Worm (Caenorhabditis elegans) whole organism, L1 larva: ENCODE measurements around the gene C50E10.2.
A peak's percentile ranks its signal among the peaks of the same experiment; 100 is the strongest.

ENCODE experiments used
- C04F5.9 ChIP-seq: sonication (generic microtip); optimal IDR thresholded peaks from 2 replicates; lab custom pipeline; 2016; ENCODE audit warnings: missing genetic modification characterization, missing compliant biosample characterization
- C16A3.4 ChIP-seq: fragments of 150-350 bp; optimal IDR thresholded peaks from 2 replicates; lab custom pipeline; 2014; ENCODE audit warnings: missing biosample characterization, missing genetic modification characterization
- F16B12.6 ChIP-seq: fragments of 150-350 bp; optimal IDR thresholded peaks from 2 replicates; lab custom pipeline; 2014; ENCODE audit warnings: missing biosample characterization, missing genetic modification characterization
- Y116A8C.19 ChIP-seq: sonication (generic microtip); optimal IDR thresholded peaks from 2 replicates; lab custom pipeline; 2016; ENCODE audit warnings: missing compliant biosample characterization, missing genetic modification characterization, borderline replicate concordance
- aha-1 ChIP-seq: fragments of 150-350 bp; optimal IDR thresholded peaks from 2 replicates; lab custom pipeline; 2014; ENCODE audit warnings: missing biosample characterization, missing genetic modification characterization
- aly-2 ChIP-seq: fragments of 150-350 bp; optimal IDR thresholded peaks from 2 replicates; lab custom pipeline; 2014; ENCODE audit warnings: missing biosample characterization, missing genetic modification characterization
- ceh-63 ChIP-seq: fragments of 200-800 bp; sonication (Bioruptor generic); optimal IDR thresholded peaks from 2 replicates; lab custom pipeline; 2018; ENCODE audit warnings: mild to moderate bottlenecking, missing genetic modification characterization, missing compliant biosample characterization
- ceh-82 ChIP-seq, 3 experiments: fragments of 150-350 bp in 1 of 3; sonication (generic microtip) in 2 of 3; optimal IDR thresholded peaks; 2 replicates each; lab custom pipeline; 2014 to 2017; ENCODE audit warnings: missing biosample characterization in 3 of 3, missing genetic modification characterization in 3 of 3
- ceh-88 ChIP-seq: fragments of 200-800 bp; sonication (Bioruptor generic); IDR thresholded peaks from 2 replicates; pipeline ENCODE4 v1.3.6; 2022; ENCODE audit warnings: missing genetic modification characterization, missing compliant biosample characterization
- ces-1 ChIP-seq: fragments of 150-350 bp; optimal IDR thresholded peaks from 2 replicates; lab custom pipeline; 2014; ENCODE audit warnings: missing biosample characterization, missing genetic modification reagents, missing genetic modification characterization
- dpl-1 ChIP-seq, 3 experiments: fragments of 150-350 bp in 2 of 3; sonication (generic microtip) in 1 of 3; optimal IDR thresholded peaks; 2 replicates each; lab custom pipeline; 2014 to 2017; ENCODE audit warnings: missing biosample characterization in 3 of 3, missing genetic modification characterization in 3 of 3, missing genetic modification reagents in 3 of 3
- dsc-1 ChIP-seq: sonication (generic microtip); optimal IDR thresholded peaks from 2 replicates; lab custom pipeline; 2016; ENCODE audit warnings: mild to moderate bottlenecking, missing genetic modification characterization, missing compliant biosample characterization
- efl-1 ChIP-seq, 4 experiments: fragments of 150-350 bp; optimal IDR thresholded peaks in 3 of 4; peaks in 1 of 4; 1 replicate in 1 of 4; 2 replicates in 3 of 4; lab custom pipeline; 2014; ENCODE audit warnings: missing biosample characterization in 2 of 4, missing genetic modification characterization in 2 of 4, missing genetic modification reagents in 2 of 4
- efl-3 ChIP-seq: fragments of 200-800 bp; sonication (Bioruptor generic); optimal IDR thresholded peaks from 2 replicates; lab custom pipeline; 2018; ENCODE audit warnings: mild to moderate bottlenecking, missing genetic modification characterization, missing compliant biosample characterization
- egl-13 ChIP-seq: sonication (generic microtip); optimal IDR thresholded peaks from 2 replicates; lab custom pipeline; 2016; ENCODE audit warnings: missing genotype, missing genetic modification reagents, missing genetic modification characterization, missing compliant biosample characterization
- egl-27 ChIP-seq, 2 experiments: fragments of 150-350 bp in 1 of 2; sonication (generic microtip); optimal IDR thresholded peaks; 3 replicates each; lab custom pipeline; 2017 to 2018; ENCODE audit warnings: missing biosample characterization in 2 of 2, missing genetic modification characterization in 2 of 2, missing genetic modification reagents in 2 of 2
- elt-2 ChIP-seq: sonication (generic microtip); optimal IDR thresholded peaks from 2 replicates; lab custom pipeline; 2016; ENCODE audit warnings: missing genetic modification characterization, mild to moderate bottlenecking, inconsistent platforms, missing compliant biosample characterization, missing genetic modification reagents
- elt-3 ChIP-seq, 6 experiments: fragments of 150-350 bp in 1 of 6; sonication (generic microtip); optimal IDR thresholded peaks; 2 replicates each; lab custom pipeline; 2017 to 2018; ENCODE audit warnings: missing biosample characterization in 6 of 6, missing genetic modification characterization in 6 of 6, inconsistent platforms in 1 of 6
- ets-5 ChIP-seq: fragments of 200-800 bp; sonication (Bioruptor generic); IDR thresholded peaks from 2 replicates; pipeline ENCODE4 v1.3.6; 2022; ENCODE audit warnings: missing genetic modification characterization, missing compliant biosample characterization
- fkh-10 ChIP-seq: sonication (generic microtip); optimal IDR thresholded peaks from 2 replicates; lab custom pipeline; 2017; ENCODE audit warnings: missing biosample characterization, missing genetic modification reagents, missing genetic modification characterization
- fkh-4 ChIP-seq: sonication (generic microtip); optimal IDR thresholded peaks from 2 replicates; lab custom pipeline; 2016; ENCODE audit warnings: missing compliant biosample characterization, missing genetic modification characterization, borderline replicate concordance
- fos-1 ChIP-seq: fragments of 150-350 bp; optimal IDR thresholded peaks from 2 replicates; lab custom pipeline; 2014; ENCODE audit warnings: missing biosample characterization, missing genetic modification characterization
- grh-1 ChIP-seq: fragments of 200-800 bp; sonication (Bioruptor generic); IDR thresholded peaks from 2 replicates; pipeline ENCODE4 v1.3.6; 2022; ENCODE audit warnings: missing genetic modification reagents, missing genetic modification characterization, missing compliant biosample characterization
- hlh-4 ChIP-seq: sonication (generic microtip); optimal IDR thresholded peaks from 2 replicates; lab custom pipeline; 2016; ENCODE audit warnings: mild to moderate bottlenecking, missing genetic modification characterization, missing compliant biosample characterization
- irx-1 ChIP-seq: sonication (generic microtip); optimal IDR thresholded peaks from 2 replicates; lab custom pipeline; 2016; ENCODE audit warnings: missing genetic modification characterization, missing compliant biosample characterization
- jun-1 ChIP-seq: fragments of 150-350 bp; optimal IDR thresholded peaks from 2 replicates; lab custom pipeline; 2014; ENCODE audit warnings: missing biosample characterization, missing genetic modification reagents, missing genetic modification characterization
- lin-14 ChIP-seq: fragments of 200-800 bp; sonication (Bioruptor generic); optimal IDR thresholded peaks from 2 replicates; lab custom pipeline; 2018; ENCODE audit warnings: mild to moderate bottlenecking, missing genetic modification characterization, moderate library complexity, missing compliant biosample characterization
- lin-15B ChIP-seq: fragments of 150-350 bp; sonication (generic microtip); optimal IDR thresholded peaks from 3 replicates; lab custom pipeline; 2014; ENCODE audit warnings: missing biosample characterization, missing genetic modification characterization
- lin-35 ChIP-seq, 2 experiments: fragments of 150-350 bp; optimal IDR thresholded peaks; 2 replicates each; lab custom pipeline; 2014; ENCODE audit warnings: missing biosample characterization in 2 of 2, missing genetic modification characterization in 2 of 2, missing genetic modification reagents in 2 of 2
- lin-39 ChIP-seq: fragments of 150-350 bp; optimal IDR thresholded peaks from 2 replicates; lab custom pipeline; 2014; ENCODE audit warnings: missing biosample characterization, missing genetic modification reagents, missing genetic modification characterization
- lir-3 ChIP-seq: sonication (generic microtip); optimal IDR thresholded peaks from 2 replicates; lab custom pipeline; 2016; ENCODE audit warnings: mild to moderate bottlenecking, missing genetic modification characterization, moderate library complexity, missing compliant biosample characterization; ENCODE audit not compliant: poor library complexity
- mef-2 ChIP-seq: fragments of 150-350 bp; optimal IDR thresholded peaks from 2 replicates; lab custom pipeline; 2014; ENCODE audit warnings: missing biosample characterization, missing genetic modification characterization
- mep-1 ChIP-seq: fragments of 150-350 bp; optimal IDR thresholded peaks from 2 replicates; lab custom pipeline; 2014; ENCODE audit warnings: missing biosample characterization, missing genetic modification characterization
- nhr-11 ChIP-seq: fragments of 150-350 bp; optimal IDR thresholded peaks from 2 replicates; lab custom pipeline; 2014; ENCODE audit warnings: missing biosample characterization, missing genetic modification characterization
- nhr-12 ChIP-seq: sonication (generic microtip); optimal IDR thresholded peaks from 2 replicates; lab custom pipeline; 2017; ENCODE audit warnings: missing biosample characterization, missing genetic modification characterization
- nhr-20 ChIP-seq: sonication (generic microtip); optimal IDR thresholded peaks from 2 replicates; lab custom pipeline; 2016; ENCODE audit warnings: mild to moderate bottlenecking, missing genetic modification characterization, missing compliant biosample characterization
- nhr-237 ChIP-seq: fragments of 150-350 bp; optimal IDR thresholded peaks from 2 replicates; lab custom pipeline; 2014; ENCODE audit warnings: missing biosample characterization, missing genetic modification characterization
- nhr-71 ChIP-seq: sonication (generic microtip); optimal IDR thresholded peaks from 2 replicates; lab custom pipeline; 2016; ENCODE audit warnings: mild to moderate bottlenecking, missing genetic modification characterization, moderate library complexity, missing compliant biosample characterization
- nhr-77 ChIP-seq: fragments of 150-350 bp; optimal IDR thresholded peaks from 2 replicates; lab custom pipeline; 2014; ENCODE audit warnings: missing biosample characterization, missing genetic modification characterization
- pag-3 ChIP-seq: sonication (generic microtip); optimal IDR thresholded peaks from 2 replicates; lab custom pipeline; 2017; ENCODE audit warnings: missing genetic modification characterization, mild to moderate bottlenecking, missing compliant biosample characterization, antibody characterized with exemption, borderline replicate concordance; ENCODE audit not compliant: insufficient read depth
- rnt-1 ChIP-seq: sonication (generic microtip); optimal IDR thresholded peaks from 2 replicates; lab custom pipeline; 2016; ENCODE audit warnings: mild to moderate bottlenecking, missing genetic modification characterization, moderate library complexity, missing compliant biosample characterization
- skn-1 ChIP-seq: fragments of 150-350 bp; optimal IDR thresholded peaks from 2 replicates; lab custom pipeline; 2014; ENCODE audit warnings: missing biosample characterization, missing genetic modification characterization
- snu-23 ChIP-seq: sonication (generic microtip); optimal IDR thresholded peaks from 2 replicates; lab custom pipeline; 2016; ENCODE audit warnings: missing genetic modification characterization, missing compliant biosample characterization
- sox-4 ChIP-seq: sonication (generic microtip); optimal IDR thresholded peaks from 2 replicates; lab custom pipeline; 2016; ENCODE audit warnings: missing genetic modification characterization, missing compliant biosample characterization
- sptf-1 ChIP-seq: fragments of 150-350 bp; optimal IDR thresholded peaks from 2 replicates; lab custom pipeline; 2014; ENCODE audit warnings: missing biosample characterization, missing genetic modification characterization
- sup-37 ChIP-seq: fragments of 200-800 bp; sonication (Bioruptor generic); optimal IDR thresholded peaks from 2 replicates; lab custom pipeline; 2018; ENCODE audit warnings: mild to moderate bottlenecking, missing genetic modification characterization, missing compliant biosample characterization
- swsn-7 ChIP-seq: sonication (generic microtip); optimal IDR thresholded peaks from 2 replicates; lab custom pipeline; 2016; ENCODE audit warnings: missing genetic modification characterization, missing compliant biosample characterization
- tlp-1 ChIP-seq: fragments of 150-350 bp; optimal IDR thresholded peaks from 2 replicates; lab custom pipeline; 2014; ENCODE audit warnings: missing biosample characterization, missing genetic modification characterization
- unc-130 ChIP-seq: fragments of 150-350 bp; optimal IDR thresholded peaks from 2 replicates; lab custom pipeline; 2017; ENCODE audit warnings: missing biosample characterization, missing genetic modification characterization, inconsistent platforms
- unc-86 ChIP-seq: sonication (generic microtip); optimal IDR thresholded peaks from 2 replicates; lab custom pipeline; 2016; ENCODE audit warnings: missing genetic modification characterization, missing compliant biosample characterization
- zip-4 ChIP-seq: fragments of 200-800 bp; sonication (Bioruptor generic); optimal IDR thresholded peaks from 2 replicates; lab custom pipeline; 2018; ENCODE audit warnings: mild to moderate bottlenecking, missing genetic modification characterization, moderate library complexity, missing compliant biosample characterization
- ztf-11 ChIP-seq, 2 experiments: sonication (generic microtip); optimal IDR thresholded peaks; 2 replicates each; lab custom pipeline; 2016 to 2017; ENCODE audit warnings: missing genetic modification characterization in 2 of 2, missing biosample characterization in 1 of 2, missing compliant biosample characterization in 1 of 2

C50E10.2 gene

DNA sequence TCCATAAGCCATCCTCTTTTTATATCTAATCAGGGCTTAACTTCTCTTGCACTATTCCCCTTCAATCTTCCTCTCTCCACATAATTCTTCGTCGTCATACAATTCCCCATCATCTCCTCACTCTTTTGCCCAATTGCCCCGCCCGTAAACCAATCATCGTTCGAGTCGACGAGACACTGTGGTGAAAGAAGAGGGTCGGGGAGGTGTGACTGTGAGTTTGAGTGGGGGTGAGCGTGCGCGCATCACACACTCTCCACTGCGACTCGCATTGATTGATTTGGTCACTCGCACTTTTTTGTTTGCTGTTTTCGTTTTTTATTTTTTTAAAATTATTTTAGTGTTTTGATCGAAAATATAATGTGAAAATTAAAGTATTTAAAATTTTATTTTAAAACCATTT, 29.6 kb upstream of the C50E10.2 start (continued):
- TF ChIP-seq ztf-11 (tag; optimal IDR thresholded peaks at IDR 0.05; lab: Kevin White, UChicago) (peak in 1 of 2 experiments; percentile 25), egl-13 (tag; lab: Kevin White, UChicago) (peak; percentile 20), lin-39 (tag; lab: Kevin White, UChicago) (peak; percentile 17), ceh-82 (tag; optimal IDR thresholded peaks at IDR 0.05; lab: Kevin White, UChicago) (peak; percentile 14 to 80 (median 47)), unc-86 (tag; lab: Kevin White, UChicago) (peak; percentile 60), dpl-1 (GFP tag; optimal IDR thresholded peaks at IDR 0.05; lab: Kevin White, UChicago) (peak; percentile 64 to 73 (median 68)), lin-14 (GFP tag; lab: Kevin White, UChicago) (no peak), lir-3 (tag; lab: Kevin White, UChicago) (peak; percentile 7), dsc-1 (tag; lab: Kevin White, UChicago) (peak; percentile 81), nhr-71 (tag; lab: Kevin White, UChicago) (peak; percentile 80), skn-1 (tag; lab: Kevin White, UChicago) (peak; percentile 79), pag-3 (tag; lab: Kevin White, UChicago) (no peak), ets-5 (GFP tag; lab: Robert Waterston, UW) (no peak), zip-4 (GFP tag; lab: Kevin White, UChicago) (no peak), ces-1 (GFP tag; lab: Kevin White, UChicago) (no peak), mef-2 (no peak), nhr-237 (tag; lab: Kevin White, UChicago) (no peak), C04F5.9 (peak; percentile 23), grh-1 (GFP tag; lab: Robert Waterston, UW) (no peak), lin-15B (tag; lab: Kevin White, UChicago) (peak; percentile 12), swsn-7 (tag; lab: Kevin White, UChicago) (peak; percentile 77), fkh-4 (no peak), nhr-12 (tag; lab: Kevin White, UChicago) (no peak), aha-1 (no peak), elt-2 (no peak), egl-27 (tag; optimal IDR thresholded peaks at IDR 0.05; lab: Kevin White, UChicago) (no peak), nhr-77 (tag; lab: Kevin White, UChicago) (no peak), rnt-1 (tag; lab: Kevin White, UChicago) (peak; percentile 80), nhr-11 (no peak), F16B12.6 (peak; percentile 43), snu-23 (peak; percentile 85), lin-35 (GFP tag; optimal IDR thresholded peaks at IDR 0.05; lab: Kevin White, UChicago) (peak; percentile 67 to 83), elt-3 (tag; optimal IDR thresholded peaks at IDR 0.05; lab: Kevin White, UChicago) (peak in 2 of 6 experiments; percentile 22 to 27), ceh-63 (GFP tag; lab: Kevin White, UChicago) (no peak), sptf-1 (no peak), Y116A8C.19 (tag; lab: Kevin White, UChicago) (no peak), fos-1 (peak; percentile 75), tlp-1 (tag; lab: Kevin White, UChicago) (no peak), ceh-88 (GFP tag; lab: Robert Waterston, UW) (no peak), mep-1 (peak; percentile 80), C16A3.4 (peak; percentile 71), efl-3 (no peak), aly-2 (tag; lab: Kevin White, UChicago) (no peak), hlh-4 (tag; lab: Kevin White, UChicago) (no peak), efl-1 (optimal IDR thresholded peaks at IDR 0.05; lab: Kevin White, UChicago) (peak; percentile 76), efl-1 (GFP tag; optimal IDR thresholded peaks at IDR 0.05 in 1 of 2; lab: Kevin White, UChicago) (peak; percentile 68 to 95), sox-4 (peak; percentile 2), jun-1 (peak; percentile 30), irx-1 (tag; lab: Kevin White, UChicago) (no peak), nhr-20 (tag; lab: Kevin White, UChicago) (peak; percentile 74), unc-130 (tag; lab: Kevin White, UChicago) (peak; percentile 57), fkh-10 (GFP tag; lab: Kevin White, UChicago) (peak; percentile 23), sup-37 (GFP tag; lab: Kevin White, UChicago) (no peak)
